Worm (Caenorhabditis elegans) whole organism, L2 larva: Measurements from ENCODE around the gene srab-22.

Experiments used
- fos-1 ChIP-seq: fragments of 150-350 bp; optimal IDR thresholded peaks from 2 replicates; lab custom pipeline; 2014; ENCODE audit warnings: missing biosample characterization, missing genetic modification characterization
- nhr-237 ChIP-seq: fragments of 150-350 bp; optimal IDR thresholded peaks from 2 replicates; lab custom pipeline; 2014; ENCODE audit warnings: missing biosample characterization, missing genetic modification characterization
- snpc-4 ChIP-seq: fragments of 150-350 bp; optimal IDR thresholded peaks from 2 replicates; lab custom pipeline; 2014; ENCODE audit warnings: missing biosample characterization, missing genetic modification characterization
- unc-39 ChIP-seq: fragments of 150-350 bp; optimal IDR thresholded peaks from 2 replicates; lab custom pipeline; 2014; ENCODE audit warnings: missing biosample characterization, missing genetic modification characterization

ce11 chrV:3470782-3471181, 44.6 kb downstream of the srab-22 start, which contains the start of gene srbc-29:
- no peak for TF ChIP-seq unc-39 (tag; lab: Kevin White, UChicago)
- no peak for TF ChIP-seq snpc-4 (tag; lab: Kevin White, UChicago)
- no peak for TF ChIP-seq fos-1 (tag; lab: Kevin White, UChicago)
- no peak for TF ChIP-seq nhr-237 (tag; lab: Kevin White, UChicago)
